Worm (Caenorhabditis elegans) whole organism, early embryonic: Measurements from ENCODE around the gene K01D12.1.

Source experiments
- F13C5.2 ChIP-seq: sonication (generic microtip); optimal IDR thresholded peaks from 2 replicates; lab custom pipeline; 2017; ENCODE audit warnings: mild to moderate bottlenecking, missing genetic modification characterization, inconsistent platforms, missing compliant biosample characterization
- ama-1 ChIP-seq: fragments of 150-350 bp; optimal IDR thresholded peaks from 2 replicates; lab custom pipeline; 2014
- ceh-36 ChIP-seq: sonication (generic microtip); optimal IDR thresholded peaks from 2 replicates; lab custom pipeline; 2016; ENCODE audit warnings: missing genetic modification characterization, inconsistent platforms, missing compliant biosample characterization
- flt-1 ChIP-seq: fragments of 200-800 bp; sonication (Bioruptor generic); IDR thresholded peaks from 2 replicates; pipeline ENCODE4 v1.3.6; 2022; ENCODE audit warnings: missing genetic modification characterization, missing compliant biosample characterization
- hmg-4 ChIP-seq: fragments of 200-800 bp; sonication (Bioruptor generic); optimal IDR thresholded peaks from 2 replicates; lab custom pipeline; 2018; ENCODE audit warnings: mild to moderate bottlenecking, missing genetic modification characterization, missing compliant biosample characterization
- hnd-1 ChIP-seq: sonication (generic microtip); optimal IDR thresholded peaks from 2 replicates; lab custom pipeline; 2016; ENCODE audit warnings: missing genetic modification characterization, missing compliant biosample characterization
- sea-1 ChIP-seq: fragments of 200-800 bp; sonication (Bioruptor generic); conservative IDR thresholded peaks from 2 replicates; pipeline ENCODE4 v1.3.6; 2022; ENCODE audit warnings: missing genetic modification characterization, missing compliant biosample characterization

DNA sequence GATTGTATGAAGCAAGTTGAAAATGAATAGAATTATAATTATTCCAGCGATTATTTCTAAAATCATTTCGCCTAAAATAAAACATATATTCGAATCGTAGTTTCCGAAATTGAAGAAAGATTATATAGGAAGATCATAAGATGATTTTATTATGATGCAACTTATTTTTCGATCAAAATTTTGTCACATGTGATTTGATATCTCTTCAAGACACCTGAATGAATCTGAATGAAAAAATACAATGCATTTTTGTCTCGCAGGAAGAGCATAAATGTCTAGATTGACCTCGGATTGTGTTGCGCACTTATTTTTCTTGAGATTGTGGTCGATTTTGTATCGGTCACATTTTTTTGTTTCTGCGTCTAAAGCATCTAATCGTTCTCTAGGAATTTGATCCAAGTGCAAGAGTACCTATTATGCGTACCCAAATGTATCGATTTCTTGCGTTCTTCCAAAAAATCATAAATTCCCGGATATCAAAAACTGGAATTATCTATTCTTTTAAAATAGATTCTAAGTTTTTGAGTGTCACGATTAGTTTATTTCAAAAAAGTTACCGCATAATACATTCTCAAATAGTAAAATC is 33.2 kb downstream of the K01D12.1 start, which contains the start of gene hrg-2:
- no peak for TF ChIP-seq ama-1 (lab: Kevin White, UChicago)
- no peak for TF ChIP-seq F13C5.2
- no peak for TF ChIP-seq hnd-1 (tag; lab: Kevin White, UChicago)
- TF ChIP-seq sea-1 (GFP tag; lab: Robert Waterston, UW), result no peak
- no peak for TF ChIP-seq hmg-4 (GFP tag; lab: Kevin White, UChicago)
- no peak for TF ChIP-seq flt-1 (GFP tag; lab: Robert Waterston, UW)
- no peak for TF ChIP-seq ceh-36
